Worm (Caenorhabditis elegans) whole organism, L4/young adult: Measurements from ENCODE around the gene srj-24.

Experiments used
- W03F9.2 ChIP-seq: fragments of 150-350 bp; optimal IDR thresholded peaks from 2 replicates; lab custom pipeline; 2014; ENCODE audit warnings: missing biosample characterization, missing genetic modification characterization
- dao-5 ChIP-seq: sonication (generic microtip); optimal IDR thresholded peaks from 2 replicates; lab custom pipeline; 2016; ENCODE audit warnings: missing genotype, missing genetic modification characterization, moderate library complexity, missing compliant biosample characterization
- him-1 ChIP-seq: sonication (generic microtip); optimal IDR thresholded peaks from 2 replicates; lab custom pipeline; 2016; ENCODE audit warnings: missing genotype, missing genetic modification reagents, missing genetic modification characterization, missing compliant biosample characterization

- TF ChIP-seq W03F9.2 (tag; lab: Kevin White, UChicago) = no peak
- TF ChIP-seq dao-5 = no peak
- no peak for TF ChIP-seq him-1
Measured at ce11 chrV:719731-720130, 18.9 kb downstream of the srj-24 start, which contains the start of gene srbc-40.
